Worm (Caenorhabditis elegans) whole organism, midembryonic: Measurements from ENCODE around the gene K02H11.4.

Experiments used
- T22C8.4 ChIP-seq: fragments of 200-800 bp; sonication (Bioruptor generic); IDR thresholded peaks from 2 replicates; pipeline ENCODE4 v1.3.6; 2022; ENCODE audit warnings: missing genetic modification characterization, missing compliant biosample characterization
- cog-1 ChIP-seq: sonication (generic microtip); optimal IDR thresholded peaks from 2 replicates; lab custom pipeline; 2016; ENCODE audit warnings: missing genetic modification characterization, missing compliant biosample characterization
- flt-1 ChIP-seq: fragments of 200-800 bp; sonication (Bioruptor generic); IDR thresholded peaks from 2 replicates; pipeline ENCODE4 v1.3.6; 2022; ENCODE audit warnings: missing genetic modification characterization, missing compliant biosample characterization
- klf-2 ChIP-seq: fragments of 200-800 bp; sonication (Bioruptor generic); conservative IDR thresholded peaks from 2 replicates; pipeline ENCODE4 v1.3.6; 2022; ENCODE audit warnings: missing genetic modification reagents, missing genetic modification characterization, missing compliant biosample characterization
- ref-1 ChIP-seq: fragments of 200-800 bp; sonication (Bioruptor generic); conservative IDR thresholded peaks from 2 replicates; pipeline ENCODE4 v1.3.6; 2022; ENCODE audit warnings: missing genetic modification reagents, missing genetic modification characterization, missing compliant biosample characterization
- tab-1 ChIP-seq: fragments of 200-800 bp; sonication (Bioruptor generic); IDR thresholded peaks from 2 replicates; pipeline ENCODE4 v1.3.6; 2022; ENCODE audit warnings: missing genetic modification characterization, missing compliant biosample characterization
- ztf-23 ChIP-seq: fragments of 200-800 bp; sonication (Bioruptor generic); IDR thresholded peaks from 2 replicates; pipeline ENCODE4 v1.3.6; 2022; ENCODE audit warnings: missing genetic modification reagents, missing genetic modification characterization, missing compliant biosample characterization

DNA sequence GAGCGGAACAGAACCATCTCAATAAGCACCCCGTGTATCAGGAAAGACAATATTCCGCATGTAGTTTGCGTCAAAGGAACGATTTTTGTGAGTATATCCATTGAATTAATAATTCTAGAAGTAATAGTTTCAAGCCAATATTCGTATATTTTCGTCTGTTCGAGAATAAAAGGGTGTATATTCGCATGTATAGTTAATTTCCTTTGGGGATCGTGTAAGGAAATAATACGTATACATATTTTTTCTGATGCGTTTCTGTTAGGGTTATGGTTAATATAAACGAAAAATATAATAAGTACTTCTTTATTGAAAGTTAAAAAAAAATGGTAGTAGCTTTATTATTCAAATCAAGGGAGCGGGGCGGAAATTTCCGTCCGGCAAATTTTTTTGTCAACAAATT, 3.1 kb downstream of the K02H11.4 start, which contains the start of gene str-236:
- TF ChIP-seq cog-1 (tag; lab: Kevin White, UChicago) (no peak), ref-1 (GFP tag; lab: Robert Waterston, UW) (no peak), tab-1 (no peak), ztf-23 (GFP tag; lab: Robert Waterston, UW) (no peak), T22C8.4 (GFP tag; lab: Robert Waterston, UW) (no peak), flt-1 (GFP tag; lab: Robert Waterston, UW) (no peak), klf-2 (GFP tag; lab: Robert Waterston, UW) (no peak)
